Fruit fly (Drosophila melanogaster): ENCODE data around the gene Pfdn5.

Gene Pfdn5

dm6 chr3R:22494523-22495309, 7.9 kb downstream of the Pfdn5 start (continued):
- TF ChIP-seq CG4820 (GFP tag; optimal IDR thresholded peaks at IDR 0.05) (peak; percentile 33), D19A (tag; optimal IDR thresholded peaks at IDR 0.05) (peak; percentile 47), Hr39 (optimal IDR thresholded peaks at IDR 0.05) (no peak), CHES-1-like (GFP tag; optimal IDR thresholded peaks at IDR 0.05) (no peak), CG12942 (GFP tag; optimal IDR thresholded peaks at IDR 0.05) (no peak), inv (GFP tag; IDR thresholded peaks at IDR 0.05; ENCODE audit: partially characterized antibody) (no peak), CG10321 (GFP tag; IDR thresholded peaks at IDR 0.05) (no peak), tin (GFP tag; optimal IDR thresholded peaks at IDR 0.05) (peak; percentile 36), D (optimal IDR thresholded peaks at IDR 0.05) (no peak), D (GFP tag; optimal IDR thresholded peaks at IDR 0.05) (peak; percentile 44), jumu (GFP tag; optimal IDR thresholded peaks at IDR 0.05) (no peak), CG15269 (tag; optimal IDR thresholded peaks at IDR 0.05) (peak; percentile 25), exex (tag; optimal IDR thresholded peaks at IDR 0.05) (peak; percentile 68), CG13296 (GFP tag; optimal IDR thresholded peaks at IDR 0.05) (peak; percentile 40), Hmr (GFP tag; optimal IDR thresholded peaks at IDR 0.05) (peak; percentile 41), caup (GFP tag; optimal IDR thresholded peaks at IDR 0.05; ENCODE audit: severe bottlenecking) (peak; percentile 16), CG5180 (GFP tag; optimal IDR thresholded peaks at IDR 0.05) (no peak), Vsx1 (GFP tag; optimal IDR thresholded peaks at IDR 0.05) (no peak), CG7839 (tag; optimal IDR thresholded peaks at IDR 0.05) (peak; percentile 58), CG3065 (GFP tag; optimal IDR thresholded peaks at IDR 0.05) (no peak), chinmo (GFP tag; IDR thresholded peaks at IDR 0.05; ENCODE audit: partially characterized antibody) (0 out of 4 replicates have a peak, but pooled peaks have one; percentile 35), chn (GFP tag; optimal IDR thresholded peaks at IDR 0.05) (no peak), dati (GFP tag; IDR thresholded peaks at IDR 0.05) (no peak), ttk (GFP tag; IDR thresholded peaks at IDR 0.05) (0 out of 2 replicates have a peak, but pooled peaks have one; percentile 15), CG10462 (GFP tag; optimal IDR thresholded peaks at IDR 0.05) (no peak), CG11398 (GFP tag; optimal IDR thresholded peaks at IDR 0.05) (no peak), Hr51 (GFP tag; optimal IDR thresholded peaks at IDR 0.05) (peak in 1 of 2 experiments; percentile 21), CG6654 (GFP tag; optimal IDR thresholded peaks at IDR 0.05) (peak; percentile 22), sna (GFP tag; IDR thresholded peaks at IDR 0.05; ENCODE audit: partially characterized antibody) (no peak), Oaz (GFP tag; IDR thresholded peaks at IDR 0.05) (no peak), pzg (GFP tag; optimal IDR thresholded peaks at IDR 0.05) (no peak), rib (GFP tag; IDR thresholded peaks at IDR 0.05) (no peak), CG7928 (GFP tag; optimal IDR thresholded peaks at IDR 0.05) (peak; percentile 13), odd (GFP tag; optimal IDR thresholded peaks at IDR 0.05) (no peak), CG17359 (tag; optimal IDR thresholded peaks at IDR 0.05) (peak; percentile 48), PHDP (tag; optimal IDR thresholded peaks at IDR 0.05) (no peak), oc (tag; optimal IDR thresholded peaks at IDR 0.05) (no peak), cwo (GFP tag; optimal IDR thresholded peaks at IDR 0.05) (peak; percentile 54), CG10543 (GFP tag; optimal IDR thresholded peaks at IDR 0.05) (peak; percentile 69), sens (GFP tag) (peak; percentile 90), psq (GFP tag; optimal IDR thresholded peaks at IDR 0.05) (no peak), seq (GFP tag; IDR thresholded peaks at IDR 0.05) (no peak), NfI (GFP tag; optimal IDR thresholded peaks at IDR 0.05) (no peak), abd-A (tag; optimal IDR thresholded peaks at IDR 0.05) (peak; percentile 81), ham (GFP tag; IDR thresholded peaks at IDR 0.05) (no peak), CoRest (tag; optimal IDR thresholded peaks at IDR 0.05) (peak; percentile 15), CG8944 (GFP tag; optimal IDR thresholded peaks at IDR 0.05) (peak; percentile 42), sug (tag; optimal IDR thresholded peaks at IDR 0.05) (peak; percentile 2), Dip3 (GFP tag; optimal IDR thresholded peaks at IDR 0.05) (no peak)

All from whole organism, embryonic.